Fruit fly (Drosophila melanogaster): Measurements from ENCODE around the gene Ndc1.

Ndc1 gene

dm6 chr3R:23920874-23921539 is 3.2 kb upstream of the Ndc1 start:
- TF ChIP-seq cas (GFP tag; IDR thresholded peaks at IDR 0.05) (0 out of 2 replicates have a peak, but pooled peaks have one; percentile 40), CG10366 (GFP tag; IDR thresholded peaks at IDR 0.05) (peak; percentile 54), Poxn (GFP tag; IDR thresholded peaks at IDR 0.05) (0 out of 2 replicates have a peak, but pooled peaks have one; percentile 28), lmd (GFP tag; IDR thresholded peaks at IDR 0.05) (peak; percentile 56; the same call in 1 of the 2 replicates), Jarid2 (GFP tag; optimal IDR thresholded peaks at IDR 0.05) (peak; percentile 11), chn (GFP tag; optimal IDR thresholded peaks at IDR 0.05) (peak; percentile 34), Pdp1 (GFP tag; optimal IDR thresholded peaks at IDR 0.05) (peak; percentile 3 to 9), NfI (GFP tag; optimal IDR thresholded peaks at IDR 0.05) (peak; percentile 58), vnd (GFP tag; IDR thresholded peaks at IDR 0.05; ENCODE audit: partially characterized antibody) (no peak), CG4820 (GFP tag; optimal IDR thresholded peaks at IDR 0.05) (peak; percentile 88), CHES-1-like (GFP tag; optimal IDR thresholded peaks at IDR 0.05) (peak; percentile 51), Rx (GFP tag; IDR thresholded peaks at IDR 0.05) (peak; percentile 33), ab (GFP tag; optimal IDR thresholded peaks at IDR 0.05) (peak; percentile 26), Trl (optimal IDR thresholded peaks at IDR 0.05) (no peak), Trl (GFP tag; optimal IDR thresholded peaks at IDR 0.05) (peak; percentile 14), CG1233 (GFP tag; optimal IDR thresholded peaks at IDR 0.05) (peak; percentile 20), CG9215 (GFP tag; IDR thresholded peaks at IDR 0.05) (peak; percentile 40; the same call in 1 of the 2 replicates), tgo (GFP tag; IDR thresholded peaks at IDR 0.05) (peak; percentile 55), CG6272 (GFP tag; IDR thresholded peaks at IDR 0.05) (peak; percentile 56), Hr51 (GFP tag; optimal IDR thresholded peaks at IDR 0.05) (peak; percentile 17 to 59), CG13296 (GFP tag; optimal IDR thresholded peaks at IDR 0.05) (peak; percentile 59), MESR4 (GFP tag; optimal IDR thresholded peaks at IDR 0.05) (no peak), CG17361 (GFP tag; IDR thresholded peaks at IDR 0.05) (no peak), her (GFP tag; optimal IDR thresholded peaks at IDR 0.05) (peak; percentile 76), CG7372 (GFP tag; IDR thresholded peaks at IDR 0.05) (peak; percentile 29; the same call in 1 of the 2 replicates), CG31224 (GFP tag; IDR thresholded peaks at IDR 0.05) (peak; percentile 78), CG17328 (GFP tag; IDR thresholded peaks at IDR 0.05) (peak; percentile 48; the same call in 1 of the 2 replicates), CG1529 (GFP tag; optimal IDR thresholded peaks at IDR 0.05) (no peak), CG12391 (tag; optimal IDR thresholded peaks at IDR 0.05) (peak; percentile 3), CG8944 (GFP tag; optimal IDR thresholded peaks at IDR 0.05) (peak; percentile 10), H2.0 (GFP tag; IDR thresholded peaks at IDR 0.05) (peak; percentile 44), grn (GFP tag; optimal IDR thresholded peaks at IDR 0.05) (peak; percentile 8), fd102C (GFP tag; optimal IDR thresholded peaks at IDR 0.05) (no peak), seq (GFP tag; IDR thresholded peaks at IDR 0.05) (peak; percentile 69), dm (GFP tag; optimal IDR thresholded peaks at IDR 0.05) (no peak), esg (GFP tag; conservative IDR thresholded peaks at IDR 0.05) (peak; percentile 30), CG15696 (tag; optimal IDR thresholded peaks at IDR 0.05) (peak; percentile 19), CG8359 (GFP tag; optimal IDR thresholded peaks at IDR 0.05; ENCODE audit: borderline replicate concordance) (no peak), sug (tag; optimal IDR thresholded peaks at IDR 0.05) (peak; percentile 70), unpg (GFP tag; optimal IDR thresholded peaks at IDR 0.05) (peak; percentile 43), Taf1 (GFP tag; IDR thresholded peaks at IDR 0.05) (peak; percentile 67; the same call in 1 of the 2 replicates), CG11093 (GFP tag; IDR thresholded peaks at IDR 0.05) (0 out of 3 replicates have a peak, but pooled peaks have one; percentile 16), CG7987 (GFP tag; optimal IDR thresholded peaks at IDR 0.05) (peak; percentile 11), CG1792 (GFP tag; optimal IDR thresholded peaks at IDR 0.05) (peak; percentile 40), CG6689 (GFP tag; IDR thresholded peaks at IDR 0.05) (peak; percentile 52), chif (GFP tag; optimal IDR thresholded peaks at IDR 0.05) (no peak), Antp (GFP tag; optimal IDR thresholded peaks at IDR 0.05) (peak; percentile 40), ken (GFP tag; IDR thresholded peaks at IDR 0.05) (peak; percentile 66; the same call in 2 of the 3 replicates), ara (GFP tag; IDR thresholded peaks at IDR 0.05) (peak; percentile 72), sisA (GFP tag; IDR thresholded peaks at IDR 0.05) (0 out of 2 replicates have a peak, but pooled peaks have one; percentile 24)
